Fruit fly (Drosophila melanogaster) whole organism, embryonic: ENCODE results near the gene CG12998.

ENCODE experiments used
- CG10959 ChIP-seq: fragments of 200-800 bp; sonication (Bioruptor generic); IDR thresholded peaks from 2 replicates; pipeline ENCODE4 v1.3.6; 2022; ENCODE audit warnings: missing biosample characterization, missing genetic modification characterization
- CG12391 ChIP-seq: fragments of 200-800 bp; sonication (Bioruptor generic); optimal IDR thresholded peaks from 3 replicates; lab custom pipeline; 2018; ENCODE audit warnings: missing biosample characterization, mild to moderate bottlenecking, missing genetic modification characterization, moderate library complexity
- CG14050 ChIP-seq: fragments of 200-800 bp; sonication (Bioruptor generic); IDR thresholded peaks from 3 replicates; pipeline ENCODE4 v1.3.6; 2022; ENCODE audit warnings: missing biosample characterization, missing genetic modification characterization
- CG15269 ChIP-seq: fragments of 200-800 bp; sonication (Bioruptor generic); optimal IDR thresholded peaks from 2 replicates; lab custom pipeline; 2018; ENCODE audit warnings: missing biosample characterization, mild to moderate bottlenecking, missing genetic modification characterization, moderate library complexity
- CG16779 ChIP-seq: fragments of 200-800 bp; sonication (Bioruptor generic); IDR thresholded peaks from 2 replicates; pipeline ENCODE4 v1.3.6; 2022; ENCODE audit warnings: missing biosample characterization, missing genetic modification characterization
- CG17359 ChIP-seq: fragments of 200-800 bp; sonication (Bioruptor generic); optimal IDR thresholded peaks from 3 replicates; lab custom pipeline; 2018; ENCODE audit warnings: missing biosample characterization, mild to moderate bottlenecking, missing genetic modification characterization, moderate library complexity
- CG17802 ChIP-seq: fragments of 200-800 bp; sonication (Bioruptor generic); optimal IDR thresholded peaks from 2 replicates; lab custom pipeline; 2018; ENCODE audit warnings: missing biosample characterization, mild to moderate bottlenecking, missing genetic modification characterization, moderate library complexity
- CG1792 ChIP-seq: fragments of 200-800 bp; sonication (Bioruptor generic); optimal IDR thresholded peaks from 2 replicates; lab custom pipeline; 2016; ENCODE audit warnings: missing biosample characterization, missing genetic modification characterization
- CG18619 ChIP-seq: fragments of 200-800 bp; sonication (Bioruptor generic); optimal IDR thresholded peaks from 3 replicates; lab custom pipeline; 2017; ENCODE audit warnings: missing biosample characterization, mild to moderate bottlenecking, missing genetic modification characterization
- CG32767 ChIP-seq: fragments of 200-800 bp; sonication (Bioruptor generic); IDR thresholded peaks from 2 replicates; pipeline ENCODE4 v1.3.6; 2022; ENCODE audit warnings: missing biosample characterization, missing genetic modification characterization
- CG34376 ChIP-seq: fragments of 200-800 bp; sonication (Bioruptor generic); optimal IDR thresholded peaks from 2 replicates; lab custom pipeline; 2018; ENCODE audit warnings: missing biosample characterization, mild to moderate bottlenecking, missing genetic modification characterization
- CG3995 ChIP-seq: fragments of 200-800 bp; sonication (Bioruptor generic); optimal IDR thresholded peaks from 3 replicates; lab custom pipeline; 2016; ENCODE audit warnings: missing biosample characterization, missing genetic modification characterization
- CG4617 ChIP-seq: fragments of 200-800 bp; sonication (Bioruptor generic); optimal IDR thresholded peaks from 3 replicates; lab custom pipeline; 2016; ENCODE audit warnings: missing biosample characterization, missing genetic modification characterization, borderline replicate concordance
- CG5953 ChIP-seq: fragments of 200-800 bp; sonication (Bioruptor generic); IDR thresholded peaks from 2 replicates; pipeline ENCODE4 v1.3.6; 2022; ENCODE audit warnings: missing biosample characterization, missing genetic modification characterization
- CG6175 ChIP-seq: fragments of 200-800 bp; sonication (Bioruptor generic); IDR thresholded peaks from 3 replicates; pipeline ENCODE4 v1.3.6; 2022; ENCODE audit warnings: missing biosample characterization, missing genetic modification characterization
- CG7372 ChIP-seq: fragments of 200-800 bp; sonication (Bioruptor generic); IDR thresholded peaks from 2 replicates; pipeline ENCODE4 v1.3.6; 2022; ENCODE audit warnings: missing biosample characterization, missing genetic modification characterization
- CG7928 ChIP-seq: fragments of 200-800 bp; sonication (Bioruptor generic); optimal IDR thresholded peaks from 2 replicates; lab custom pipeline; 2017; ENCODE audit warnings: missing biosample characterization, mild to moderate bottlenecking, missing genetic modification characterization
- CG8765 ChIP-seq: fragments of 200-800 bp; sonication (Bioruptor generic); IDR thresholded peaks from 2 replicates; pipeline ENCODE4 v1.3.6; 2022; ENCODE audit warnings: missing biosample characterization, missing genetic modification characterization
- CG9215 ChIP-seq: fragments of 200-800 bp; sonication (Bioruptor generic); IDR thresholded peaks from 2 replicates; pipeline ENCODE4 v1.3.6; 2022; ENCODE audit warnings: missing biosample characterization, missing genetic modification characterization
- CG9817 ChIP-seq: fragments of 200-800 bp; sonication (Bioruptor generic); optimal IDR thresholded peaks from 2 replicates; lab custom pipeline; 2018; ENCODE audit warnings: missing biosample characterization, mild to moderate bottlenecking, missing genetic modification characterization, moderate library complexity
- Dfd ChIP-seq, 2 experiments: fragments of >200 bp; optimal IDR thresholded peaks; 2 replicates each; lab custom pipeline; 2017; ENCODE audit warnings: missing biosample characterization in 2 of 2, missing genetic modification characterization in 2 of 2
- Dll ChIP-seq: fragments of 200-800 bp; sonication (Bioruptor generic); IDR thresholded peaks from 4 replicates; pipeline ENCODE4 v1.3.6; 2022; ENCODE audit warnings: missing biosample characterization, missing genetic modification characterization; ENCODE audit not compliant: partially characterized antibody
- Drgx ChIP-seq: fragments of 200-800 bp; sonication (Bioruptor generic); IDR thresholded peaks from 2 replicates; pipeline ENCODE4 v1.3.6; 2022; ENCODE audit warnings: missing biosample characterization, missing genetic modification characterization
- H15 ChIP-seq: fragments of 200-800 bp; sonication (Bioruptor generic); IDR thresholded peaks from 3 replicates; pipeline ENCODE4 v1.3.6; 2022; ENCODE audit warnings: missing biosample characterization, missing genetic modification characterization
- HLH3B ChIP-seq: fragments of 200-800 bp; sonication (Bioruptor generic); IDR thresholded peaks from 2 replicates; pipeline ENCODE4 v1.3.6; 2022; ENCODE audit warnings: missing biosample characterization, missing genetic modification characterization
- Kr ChIP-seq: fragments of 200-800 bp; sonication (Bioruptor generic); optimal IDR thresholded peaks from 2 replicates; lab custom pipeline; 2017; ENCODE audit warnings: missing biosample characterization, mild to moderate bottlenecking, missing genetic modification characterization
- NFAT ChIP-seq: fragments of 200-800 bp; sonication (Bioruptor generic); IDR thresholded peaks from 2 replicates; pipeline ENCODE4 v1.3.6; 2022; ENCODE audit warnings: missing biosample characterization, missing genetic modification characterization
- Nf-YB ChIP-seq: fragments of 200-800 bp; sonication (Bioruptor generic); optimal IDR thresholded peaks from 3 replicates; lab custom pipeline; 2019; ENCODE audit warnings: missing biosample characterization, mild to moderate bottlenecking, missing genetic modification characterization, moderate library complexity
- Ptx1 ChIP-seq: fragments of 200-800 bp; sonication (Bioruptor generic); IDR thresholded peaks from 2 replicates; pipeline ENCODE4 v1.3.6; 2022; ENCODE audit warnings: missing biosample characterization, missing genetic modification characterization
- Ravus ChIP-seq: fragments of 200-800 bp; sonication (Bioruptor generic); IDR thresholded peaks from 2 replicates; pipeline ENCODE4 v1.3.6; 2022; ENCODE audit warnings: missing biosample characterization, missing genetic modification characterization
- Spps ChIP-seq: fragments of 200-800 bp; sonication (Bioruptor generic); optimal IDR thresholded peaks from 2 replicates; lab custom pipeline; 2018; ENCODE audit warnings: missing biosample characterization, mild to moderate bottlenecking, missing genetic modification characterization
- Sry-β ChIP-seq: fragments of 200-800 bp; sonication (Bioruptor generic); optimal IDR thresholded peaks from 2 replicates; lab custom pipeline; 2018; ENCODE audit warnings: missing biosample characterization, mild to moderate bottlenecking, missing genetic modification characterization, moderate library complexity
- abd-A ChIP-seq: fragments of 200-800 bp; sonication (Bioruptor generic); optimal IDR thresholded peaks from 3 replicates; lab custom pipeline; 2019; ENCODE audit warnings: missing biosample characterization, mild to moderate bottlenecking, missing genetic modification characterization, moderate library complexity
- ato ChIP-seq: fragments of 200-800 bp; sonication (Bioruptor generic); IDR thresholded peaks from 2 replicates; pipeline ENCODE4 v1.3.6; 2022; ENCODE audit warnings: missing biosample characterization, missing genetic modification characterization; ENCODE audit not compliant: partially characterized antibody
- bab2 ChIP-seq: fragments of 200-800 bp; sonication (Bioruptor generic); optimal IDR thresholded peaks from 2 replicates; lab custom pipeline; 2016; ENCODE audit warnings: missing biosample characterization, missing genetic modification characterization
- br ChIP-seq: fragments of >200 bp; optimal IDR thresholded peaks from 2 replicates; lab custom pipeline; 2017
- chinmo ChIP-seq: fragments of 200-800 bp; sonication (Bioruptor generic); IDR thresholded peaks from 4 replicates; pipeline ENCODE4 v1.3.6; 2022; ENCODE audit warnings: missing biosample characterization, missing genetic modification characterization; ENCODE audit not compliant: partially characterized antibody
- corto ChIP-seq: fragments of 200-800 bp; sonication (Bioruptor generic); optimal IDR thresholded peaks from 2 replicates; lab custom pipeline; 2016; ENCODE audit warnings: missing biosample characterization, mild to moderate bottlenecking, missing genetic modification characterization, moderate library complexity
- crp ChIP-seq, 2 experiments: fragments of 200-800 bp; sonication (Bioruptor generic); optimal IDR thresholded peaks; 2 replicates in 1 of 2; 3 replicates in 1 of 2; lab custom pipeline; 2017; ENCODE audit warnings: missing biosample characterization in 2 of 2, missing genetic modification characterization in 2 of 2, mild to moderate bottlenecking in 1 of 2, moderate library complexity in 1 of 2
- dimm ChIP-seq: fragments of 200-800 bp; sonication (Bioruptor generic); IDR thresholded peaks from 2 replicates; pipeline ENCODE4 v1.3.6; 2022; ENCODE audit warnings: missing biosample characterization, missing genetic modification characterization
- dm ChIP-seq: fragments of 200-800 bp; sonication (Bioruptor generic); optimal IDR thresholded peaks from 3 replicates; lab custom pipeline; 2016; ENCODE audit warnings: missing biosample characterization, missing genetic modification characterization
- ems ChIP-seq: fragments of 200-800 bp; sonication (Bioruptor generic); optimal IDR thresholded peaks from 3 replicates; lab custom pipeline; 2016; ENCODE audit warnings: missing biosample characterization, missing genetic modification characterization
- eve ChIP-seq, 2 experiments: fragments of >200 bp; optimal IDR thresholded peaks; 2 replicates each; lab custom pipeline; 2017; ENCODE audit warnings: missing biosample characterization in 2 of 2, missing genetic modification characterization in 2 of 2
- klu ChIP-seq: fragments of 200-800 bp; sonication (Bioruptor generic); IDR thresholded peaks from 2 replicates; pipeline ENCODE4 v1.3.6; 2022; ENCODE audit warnings: missing biosample characterization, missing genetic modification characterization
- lab ChIP-seq: fragments of 200-800 bp; sonication (Bioruptor generic); optimal IDR thresholded peaks from 3 replicates; lab custom pipeline; 2017; ENCODE audit warnings: missing biosample characterization, missing genetic modification characterization, mild to moderate bottlenecking, moderate library complexity, missing genetic modification reagents
- odd ChIP-seq: fragments of 200-800 bp; sonication (Bioruptor generic); optimal IDR thresholded peaks from 2 replicates; lab custom pipeline; 2017; ENCODE audit warnings: missing biosample characterization, mild to moderate bottlenecking, missing genetic modification characterization
- psq ChIP-seq: fragments of 200-800 bp; sonication (Bioruptor generic); optimal IDR thresholded peaks from 2 replicates; lab custom pipeline; 2017; ENCODE audit warnings: missing biosample characterization, missing genetic modification characterization
- slp2 ChIP-seq: fragments of 200-800 bp; sonication (Bioruptor generic); optimal IDR thresholded peaks from 2 replicates; lab custom pipeline; 2016; ENCODE audit warnings: missing biosample characterization, missing genetic modification characterization
- stc ChIP-seq: fragments of 200-800 bp; sonication (Bioruptor generic); IDR thresholded peaks from 2 replicates; pipeline ENCODE4 v1.3.6; 2022; ENCODE audit warnings: missing biosample characterization, missing genetic modification characterization
- tap ChIP-seq: fragments of 200-800 bp; optimal IDR thresholded peaks from 3 replicates; lab custom pipeline; 2019; ENCODE audit warnings: missing biosample characterization, mild to moderate bottlenecking, missing genetic modification characterization, moderate library complexity
- vvl ChIP-seq: fragments of 200-800 bp; sonication (Bioruptor generic); IDR thresholded peaks from 2 replicates; pipeline ENCODE4 v1.3.6; 2022; ENCODE audit warnings: missing biosample characterization, missing genetic modification characterization
- yki ChIP-seq: fragments of >200 bp; optimal IDR thresholded peaks from 3 replicates; lab custom pipeline; 2018

Gene CG12998

dm6 chrX:17175558-17176189, 42.8 kb upstream of the CG12998 start (continued):
- no peak for TF ChIP-seq CG17802 (tag; lab: Kevin White, UChicago)
- TF ChIP-seq CG18619 (GFP tag; lab: Kevin White, UChicago), result no peak
- peak; percentile 42 for TF ChIP-seq CG9817 (tag; lab: Kevin White, UChicago)
- no peak for TF ChIP-seq CG1792 (GFP tag; lab: Kevin White, UChicago)
- TF ChIP-seq chinmo (GFP tag; lab: Robert Waterston, UW), result no peak
- TF ChIP-seq CG7928 (GFP tag; lab: Kevin White, UChicago), result no peak
- TF ChIP-seq klu, result no peak
- TF ChIP-seq Ravus (GFP tag; lab: Robert Waterston, UW), result no peak
- no peak for TF ChIP-seq tap (tag; lab: Kevin White, UChicago)
- no peak for TF ChIP-seq CG7372 (GFP tag; lab: Robert Waterston, UW)
- no peak for TF ChIP-seq CG16779 (GFP tag; lab: Robert Waterston, UW)
- TF ChIP-seq lab (GFP tag; lab: Kevin White, UChicago), result no peak
- no peak for TF ChIP-seq CG6175 (GFP tag; lab: Robert Waterston, UW)
- no peak for TF ChIP-seq Spps
- peak; percentile 68; the same call in 1 of the 2 replicates for TF ChIP-seq NFAT (GFP tag; lab: Robert Waterston, UW)
- no peak for TF ChIP-seq Dfd (GFP tag; optimal IDR thresholded peaks at IDR 0.05; lab: Kevin White, UChicago)
- no peak for TF ChIP-seq dm (GFP tag; lab: Kevin White, UChicago)
- no peak for TF ChIP-seq CG15269
- no peak for TF ChIP-seq bab2 (GFP tag; lab: Kevin White, UChicago)
- no peak for TF ChIP-seq slp2
- no peak for TF ChIP-seq odd
- TF ChIP-seq CG14050, result no peak
- no peak for TF ChIP-seq CG10959 (GFP tag; lab: Robert Waterston, UW)
- TF ChIP-seq eve (GFP tag; optimal IDR thresholded peaks at IDR 0.05; lab: Kevin White, UChicago), result no peak
- no peak for TF ChIP-seq CG32767 (GFP tag; lab: Robert Waterston, UW)
- peak; percentile 41 for TF ChIP-seq Nf-YB
- TF ChIP-seq CG9215 (GFP tag; lab: Robert Waterston, UW), result no peak
- TF ChIP-seq Dll (GFP tag; lab: Robert Waterston, UW), result no peak
- TF ChIP-seq abd-A (tag; lab: Kevin White, UChicago), result no peak
- peak; percentile 49; the same call in 1 of the 2 replicates for TF ChIP-seq Ptx1 (GFP tag; lab: Robert Waterston, UW)
- TF ChIP-seq CG34376, result no peak
- TF ChIP-seq CG12391 (tag; lab: Kevin White, UChicago), result peak; percentile 14
- TF ChIP-seq ato (GFP tag; lab: Robert Waterston, UW), result no peak
- TF ChIP-seq yki, result no peak
- TF ChIP-seq Kr (GFP tag; lab: Kevin White, UChicago), result no peak
- no peak for TF ChIP-seq Drgx (GFP tag; lab: Robert Waterston, UW)
- TF ChIP-seq dimm (GFP tag; lab: Robert Waterston, UW), result no peak
- no peak for TF ChIP-seq CG5953
- no peak for TF ChIP-seq CG4617 (GFP tag; lab: Kevin White, UChicago)
- peak; percentile 43 for TF ChIP-seq vvl (GFP tag; lab: Robert Waterston, UW)
- TF ChIP-seq psq, result no peak
- no peak for TF ChIP-seq CG3995 (GFP tag; lab: Kevin White, UChicago)
- no peak for TF ChIP-seq br (lab: Kevin White, UChicago)
- TF ChIP-seq CG8765 (GFP tag; lab: Robert Waterston, UW), result no peak
- TF ChIP-seq corto, result no peak
- TF ChIP-seq H15 (GFP tag; lab: Robert Waterston, UW), result no peak
- TF ChIP-seq Sry-β (GFP tag; lab: Kevin White, UChicago), result no peak
- no peak for TF ChIP-seq ems (GFP tag; lab: Kevin White, UChicago)
- peak; percentile 32 for TF ChIP-seq CG17359 (tag; lab: Kevin White, UChicago)
- peak; percentile 22; the same call in 1 of the 2 replicates for TF ChIP-seq HLH3B (GFP tag; lab: Robert Waterston, UW)
- no peak for TF ChIP-seq crp (GFP tag; optimal IDR thresholded peaks at IDR 0.05; lab: Kevin White, UChicago)
- TF ChIP-seq stc, result no peak
